Fruit fly (Drosophila melanogaster) whole organism, embryonic: ENCODE results near the gene Cht5.
A peak's percentile ranks its signal among the peaks of the same experiment; 100 is the strongest.

ENCODE experiments used
- Abd-B ChIP-seq: fragments of 200-800 bp; sonication (Bioruptor generic); optimal IDR thresholded peaks from 2 replicates; lab custom pipeline; 2018; ENCODE audit warnings: missing biosample characterization, mild to moderate bottlenecking, missing genetic modification characterization, moderate library complexity
- Antp ChIP-seq: fragments of 200-800 bp; sonication (Bioruptor generic); optimal IDR thresholded peaks from 3 replicates; lab custom pipeline; 2016; ENCODE audit warnings: missing biosample characterization, missing genetic modification characterization
- Awh ChIP-seq: fragments of 200-800 bp; sonication (Bioruptor generic); IDR thresholded peaks from 2 replicates; pipeline ENCODE4, ENCODE4 v1.3.6; 2022; ENCODE audit warnings: missing biosample characterization, missing genetic modification characterization
- Blimp-1 ChIP-seq: fragments of 200-800 bp; sonication (Bioruptor generic); optimal IDR thresholded peaks from 3 replicates; lab custom pipeline; 2018; ENCODE audit warnings: missing biosample characterization, missing genetic modification characterization, mild to moderate bottlenecking, moderate library complexity, missing genetic modification reagents
- CG10267 ChIP-seq: fragments of 200-800 bp; sonication (Bioruptor generic); optimal IDR thresholded peaks from 2 replicates; lab custom pipeline; 2018; ENCODE audit warnings: missing biosample characterization, mild to moderate bottlenecking, missing genetic modification characterization, moderate library complexity
- CG11093 ChIP-seq: fragments of 200-800 bp; sonication (Bioruptor generic); IDR thresholded peaks from 3 replicates; pipeline ENCODE4 v1.3.6; 2022; ENCODE audit warnings: missing biosample characterization, missing genetic modification characterization
- CG12155 ChIP-seq: fragments of 200-800 bp; sonication (Bioruptor generic); optimal IDR thresholded peaks from 3 replicates; lab custom pipeline; 2016; ENCODE audit warnings: missing biosample characterization, missing genetic modification characterization
- CG14014 ChIP-seq: fragments of 200-800 bp; sonication (Bioruptor generic); IDR thresholded peaks from 2 replicates; pipeline ENCODE4 v1.3.6; 2022; ENCODE audit warnings: missing biosample characterization, missing genetic modification characterization
- CG2199 ChIP-seq: fragments of 200-800 bp; sonication (Bioruptor generic); IDR thresholded peaks from 3 replicates; pipeline ENCODE4 v1.3.6; 2022; ENCODE audit warnings: missing biosample characterization, missing genetic modification characterization
- CG2875 ChIP-seq: fragments of 200-800 bp; sonication (Bioruptor generic); optimal IDR thresholded peaks from 2 replicates; lab custom pipeline; 2017; ENCODE audit warnings: missing biosample characterization, mild to moderate bottlenecking, missing genetic modification characterization, missing genetic modification reagents
- CG4360 ChIP-seq: fragments of 200-800 bp; sonication (Bioruptor generic); IDR thresholded peaks from 2 replicates; pipeline ENCODE4 v1.3.6; 2022; ENCODE audit warnings: missing biosample characterization, missing genetic modification characterization
- CG4730 ChIP-seq: fragments of 200-800 bp; sonication (Bioruptor generic); IDR thresholded peaks from 2 replicates; pipeline ENCODE4 v1.3.6; 2022; ENCODE audit warnings: missing biosample characterization, missing genetic modification characterization
- CG4854 ChIP-seq: fragments of 200-800 bp; sonication (Bioruptor generic); optimal IDR thresholded peaks from 2 replicates; lab custom pipeline; 2016; ENCODE audit warnings: missing biosample characterization, missing genetic modification characterization, inconsistent platforms
- CG7745 ChIP-seq: fragments of 200-800 bp; sonication (Bioruptor generic); optimal IDR thresholded peaks from 2 replicates; lab custom pipeline; 2018; ENCODE audit warnings: missing biosample characterization, mild to moderate bottlenecking, missing genetic modification characterization, moderate library complexity
- CG8281 ChIP-seq: fragments of 200-800 bp; sonication (Bioruptor generic); optimal IDR thresholded peaks from 2 replicates; lab custom pipeline; 2018; ENCODE audit warnings: missing biosample characterization, mild to moderate bottlenecking, missing genetic modification characterization, moderate library complexity
- CG8290 ChIP-seq, 3 experiments: fragments of 200-800 bp; sonication (Bioruptor generic); optimal IDR thresholded peaks; 2 replicates each; lab custom pipeline; 2016 to 2019; ENCODE audit warnings: missing biosample characterization in 3 of 3, missing genetic modification characterization in 3 of 3, mild to moderate bottlenecking in 2 of 3, moderate library complexity in 1 of 3
- CG8478 ChIP-seq: fragments of >200 bp; optimal IDR thresholded peaks from 2 replicates; lab custom pipeline; 2018
- CG9609 ChIP-seq: fragments of 200-800 bp; sonication (Bioruptor generic); optimal IDR thresholded peaks from 3 replicates; lab custom pipeline; 2016; ENCODE audit warnings: missing biosample characterization, missing genetic modification characterization
- CG9817 ChIP-seq: fragments of 200-800 bp; sonication (Bioruptor generic); optimal IDR thresholded peaks from 2 replicates; lab custom pipeline; 2018; ENCODE audit warnings: missing biosample characterization, mild to moderate bottlenecking, missing genetic modification characterization, moderate library complexity
- CkIIα-i1 ChIP-seq: fragments of 200-800 bp; sonication (Bioruptor generic); IDR thresholded peaks from 2 replicates; pipeline ENCODE4 v1.3.6; 2022; ENCODE audit warnings: missing biosample characterization, missing genetic modification characterization
- Drgx ChIP-seq: fragments of 200-800 bp; sonication (Bioruptor generic); IDR thresholded peaks from 2 replicates; pipeline ENCODE4 v1.3.6; 2022; ENCODE audit warnings: missing biosample characterization, missing genetic modification characterization
- HLHmδ ChIP-seq: fragments of 200-800 bp; sonication (Bioruptor generic); optimal IDR thresholded peaks from 2 replicates; lab custom pipeline; 2018; ENCODE audit warnings: missing biosample characterization, mild to moderate bottlenecking, missing genetic modification characterization, moderate library complexity
- Neu2 ChIP-seq: fragments of 200-800 bp; sonication (Bioruptor generic); optimal IDR thresholded peaks from 3 replicates; lab custom pipeline; 2016; ENCODE audit warnings: missing biosample characterization, missing genetic modification characterization, borderline replicate concordance
- Oli ChIP-seq: fragments of 200-800 bp; sonication (Bioruptor generic); optimal IDR thresholded peaks from 2 replicates; lab custom pipeline; 2018; ENCODE audit warnings: missing biosample characterization, mild to moderate bottlenecking, missing genetic modification characterization, moderate library complexity
- Pdp1 ChIP-seq, 2 experiments: fragments of 200-800 bp; sonication (Bioruptor generic); optimal IDR thresholded peaks; 3 replicates each; lab custom pipeline; 2016; ENCODE audit warnings: missing biosample characterization in 2 of 2, missing genetic modification characterization in 2 of 2, mild to moderate bottlenecking in 1 of 2, moderate library complexity in 1 of 2
- Poxn ChIP-seq: fragments of 200-800 bp; sonication (Bioruptor generic); IDR thresholded peaks from 2 replicates; pipeline ENCODE4 v1.3.6; 2022; ENCODE audit warnings: missing biosample characterization, missing genetic modification characterization
- Trl ChIP-seq, 3 experiments: fragments of >200 bp in 2 of 3; fragments of 200-800 bp in 1 of 3; sonication (Bioruptor generic) in 1 of 3; optimal IDR thresholded peaks; 2 replicates in 1 of 3; 3 replicates in 2 of 3; lab custom pipeline; 2016 to 2017; ENCODE audit warnings: missing biosample characterization in 1 of 3, missing genetic modification characterization in 1 of 3
- Vsx1 ChIP-seq: fragments of 200-800 bp; sonication (Bioruptor generic); optimal IDR thresholded peaks from 2 replicates; lab custom pipeline; 2017; ENCODE audit warnings: missing biosample characterization, mild to moderate bottlenecking, missing genetic modification characterization, missing genetic modification reagents
- abd-A ChIP-seq: fragments of 200-800 bp; sonication (Bioruptor generic); optimal IDR thresholded peaks from 3 replicates; lab custom pipeline; 2019; ENCODE audit warnings: missing biosample characterization, mild to moderate bottlenecking, missing genetic modification characterization, moderate library complexity
- bab2 ChIP-seq: fragments of 200-800 bp; sonication (Bioruptor generic); optimal IDR thresholded peaks from 2 replicates; lab custom pipeline; 2016; ENCODE audit warnings: missing biosample characterization, missing genetic modification characterization
- cad ChIP-seq: fragments of >200 bp; optimal IDR thresholded peaks from 2 replicates; lab custom pipeline; 2017; ENCODE audit warnings: missing biosample characterization, missing genetic modification characterization
- cg ChIP-seq: fragments of 200-800 bp; sonication (Bioruptor generic); optimal IDR thresholded peaks from 3 replicates; lab custom pipeline; 2019; ENCODE audit warnings: missing biosample characterization, mild to moderate bottlenecking, missing genetic modification characterization, moderate library complexity
- chinmo ChIP-seq: fragments of 200-800 bp; sonication (Bioruptor generic); IDR thresholded peaks from 4 replicates; pipeline ENCODE4 v1.3.6; 2022; ENCODE audit warnings: missing biosample characterization, missing genetic modification characterization; ENCODE audit not compliant: partially characterized antibody
- crp ChIP-seq, 2 experiments: fragments of 200-800 bp; sonication (Bioruptor generic); optimal IDR thresholded peaks; 2 replicates in 1 of 2; 3 replicates in 1 of 2; lab custom pipeline; 2017; ENCODE audit warnings: missing biosample characterization in 2 of 2, missing genetic modification characterization in 2 of 2, mild to moderate bottlenecking in 1 of 2, moderate library complexity in 1 of 2
- dati ChIP-seq: fragments of 200-800 bp; sonication (Bioruptor generic); IDR thresholded peaks from 2 replicates; pipeline ENCODE4 v1.3.6; 2022; ENCODE audit warnings: missing biosample characterization, missing genetic modification characterization
- fd64A ChIP-seq: fragments of 200-800 bp; sonication (Bioruptor generic); optimal IDR thresholded peaks from 3 replicates; lab custom pipeline; 2018; ENCODE audit warnings: missing biosample characterization, mild to moderate bottlenecking, missing genetic modification characterization
- kay ChIP-seq: fragments of 200-800 bp; sonication (Bioruptor generic); optimal IDR thresholded peaks from 2 replicates; lab custom pipeline; 2016; ENCODE audit warnings: missing biosample characterization, missing genetic modification characterization
- kni ChIP-seq: fragments of 200-800 bp; sonication (Bioruptor generic); optimal IDR thresholded peaks from 3 replicates; lab custom pipeline; 2017; ENCODE audit warnings: mild to moderate bottlenecking, missing biosample characterization, missing genetic modification reagents, missing genetic modification characterization
- lbe ChIP-seq: fragments of 200-800 bp; sonication (Bioruptor generic); optimal IDR thresholded peaks from 2 replicates; lab custom pipeline; 2016; ENCODE audit warnings: missing biosample characterization, mild to moderate bottlenecking, missing genetic modification characterization
- lilli ChIP-seq: fragments of 200-800 bp; sonication (Bioruptor generic); optimal IDR thresholded peaks from 3 replicates; lab custom pipeline; 2016; ENCODE audit warnings: missing biosample characterization, missing genetic modification characterization
- maf-S ChIP-seq: fragments of 200-800 bp; sonication (Bioruptor generic); optimal IDR thresholded peaks from 2 replicates; lab custom pipeline; 2016; ENCODE audit warnings: missing biosample characterization, missing genetic modification characterization
- odd ChIP-seq: fragments of 200-800 bp; sonication (Bioruptor generic); optimal IDR thresholded peaks from 2 replicates; lab custom pipeline; 2017; ENCODE audit warnings: missing biosample characterization, mild to moderate bottlenecking, missing genetic modification characterization
- onecut ChIP-seq: fragments of 200-800 bp; sonication (Bioruptor generic); IDR thresholded peaks from 2 replicates; pipeline ENCODE4 v1.3.6; 2022; ENCODE audit warnings: missing biosample characterization, missing genetic modification characterization
- otp ChIP-seq: fragments of 200-800 bp; sonication (Bioruptor generic); IDR thresholded peaks from 3 replicates; pipeline ENCODE4, ENCODE4 v1.3.6; 2022; ENCODE audit warnings: missing biosample characterization, missing genetic modification characterization
- phol ChIP-seq: fragments of 200-800 bp; sonication (Bioruptor generic); optimal IDR thresholded peaks from 3 replicates; lab custom pipeline; 2018; ENCODE audit warnings: missing biosample characterization, mild to moderate bottlenecking, missing genetic modification characterization, moderate library complexity
- pzg ChIP-seq: fragments of 200-800 bp; sonication (Bioruptor generic); optimal IDR thresholded peaks from 3 replicates; lab custom pipeline; 2018; ENCODE audit warnings: missing biosample characterization, mild to moderate bottlenecking, missing genetic modification characterization, moderate library complexity
- ro ChIP-seq: fragments of 200-800 bp; sonication (Bioruptor generic); IDR thresholded peaks from 2 replicates; pipeline ENCODE4 v1.3.6; 2022; ENCODE audit warnings: missing biosample characterization, missing genetic modification characterization
- sens ChIP-seq: fragments of 200-800 bp; sonication (Bioruptor generic); peaks from one replicate; lab custom pipeline; 2016; ENCODE audit warnings: missing biosample characterization, missing genetic modification characterization
- tap ChIP-seq: fragments of 200-800 bp; optimal IDR thresholded peaks from 3 replicates; lab custom pipeline; 2019; ENCODE audit warnings: missing biosample characterization, mild to moderate bottlenecking, missing genetic modification characterization, moderate library complexity
- usp ChIP-seq: fragments of >200 bp; optimal IDR thresholded peaks from 2 replicates; lab custom pipeline; 2017; ENCODE audit warnings: missing biosample characterization, missing genetic modification characterization

The Cht5 gene

dm6 chr3R:13794666-13795055, 27.3 kb downstream of the Cht5 start (continued):
- TF ChIP-seq lilli (no peak), CkIIα-i1 (GFP tag; lab: Robert Waterston, UW) (no peak), onecut (GFP tag; lab: Robert Waterston, UW) (no peak), HLHmδ (GFP tag; lab: Kevin White, UChicago) (no peak), kni (GFP tag; lab: Kevin White, UChicago) (peak; percentile 78), Abd-B (GFP tag; lab: Kevin White, UChicago) (no peak), CG9817 (no peak), usp (GFP tag; lab: Kevin White, UChicago) (no peak), CG14014 (no peak), dati (GFP tag; lab: Robert Waterston, UW) (no peak), Vsx1 (GFP tag; lab: Kevin White, UChicago) (peak; percentile 46), CG8281 (tag; lab: Kevin White, UChicago) (peak; percentile 1), CG4360 (no peak), Blimp-1 (GFP tag; lab: Kevin White, UChicago) (peak; percentile 29), cad (GFP tag; lab: Kevin White, UChicago) (peak; percentile 5), Poxn (GFP tag; lab: Robert Waterston, UW) (no peak), ro (GFP tag; lab: Robert Waterston, UW) (no peak), fd64A (GFP tag; lab: Kevin White, UChicago) (no peak), CG10267 (tag; lab: Kevin White, UChicago) (no peak), CG4854 (GFP tag; lab: Kevin White, UChicago) (no peak), maf-S (GFP tag; lab: Kevin White, UChicago) (no peak), chinmo (GFP tag; lab: Robert Waterston, UW) (peak; percentile 87; the same call in 2 of the 4 replicates), Trl (optimal IDR thresholded peaks at IDR 0.05; lab: Kevin White, UChicago) (peak; percentile 89), Trl (GFP tag; optimal IDR thresholded peaks at IDR 0.05; lab: Kevin White, UChicago) (no peak), phol (tag; lab: Kevin White, UChicago) (no peak), pzg (GFP tag; lab: Kevin White, UChicago) (no peak), Awh (no peak), odd (no peak), sens (GFP tag; lab: Kevin White, UChicago) (peak; percentile 75), Neu2 (no peak), CG8290 (GFP tag; optimal IDR thresholded peaks at IDR 0.05; lab: Kevin White, UChicago) (no peak), CG8290 (tag; optimal IDR thresholded peaks at IDR 0.05; lab: Kevin White, UChicago) (peak in 1 of 2 experiments; percentile 70), tap (no peak), Drgx (GFP tag; lab: Robert Waterston, UW) (peak; percentile 27; the same call in 1 of the 2 replicates), CG4730 (GFP tag; lab: Robert Waterston, UW) (no peak), Pdp1 (GFP tag; optimal IDR thresholded peaks at IDR 0.05; lab: Kevin White, UChicago) (peak in 1 of 2 experiments; percentile 55), bab2 (GFP tag; lab: Kevin White, UChicago) (no peak), CG9609 (GFP tag; lab: Kevin White, UChicago) (no peak), lbe (GFP tag; lab: Kevin White, UChicago) (no peak), CG7745 (no peak), CG8478 (lab: Kevin White, UChicago) (peak; percentile 86), otp (0 out of 3 replicates have a peak, but pooled peaks have one; percentile 5), Antp (no peak), CG2875 (GFP tag; lab: Kevin White, UChicago) (peak; percentile 6), cg (peak; percentile 73), CG12155 (no peak), kay (GFP tag; lab: Kevin White, UChicago) (no peak), CG11093 (GFP tag; lab: Robert Waterston, UW) (no peak), crp (GFP tag; optimal IDR thresholded peaks at IDR 0.05; lab: Kevin White, UChicago) (peak in 1 of 2 experiments; percentile 19), CG2199 (GFP tag; lab: Robert Waterston, UW) (no peak), abd-A (tag; lab: Kevin White, UChicago) (peak; percentile 61), Oli (no peak)
